Worm (Caenorhabditis elegans) whole organism, L4 larva: ENCODE results near the gene pgam-5.
A peak's percentile ranks its signal among the peaks of the same experiment; 100 is the strongest.

Source experiments
- F10B5.3 ChIP-seq: sonication (generic microtip); optimal IDR thresholded peaks from 2 replicates; lab custom pipeline; 2016; ENCODE audit warnings: mild to moderate bottlenecking, missing genetic modification characterization, missing compliant biosample characterization
- F44E2.7 ChIP-seq: fragments of 200-800 bp; sonication (Bioruptor generic); IDR thresholded peaks from 2 replicates; pipeline ENCODE4 v2.1.2; 2022; ENCODE audit warnings: missing genetic modification characterization, missing compliant biosample characterization
- R02D3.7 ChIP-seq: fragments of 150-350 bp; sonication (generic microtip); optimal IDR thresholded peaks from 3 replicates; lab custom pipeline; 2014; ENCODE audit warnings: missing biosample characterization, missing genetic modification characterization
- T20F7.1 ChIP-seq: fragments of 200-800 bp; sonication (Bioruptor generic); optimal IDR thresholded peaks from 2 replicates; lab custom pipeline; 2018; ENCODE audit warnings: mild to moderate bottlenecking, missing genetic modification characterization, missing compliant biosample characterization
- T26A8.4 ChIP-seq: fragments of 200-800 bp; sonication (Bioruptor generic); IDR thresholded peaks from 2 replicates; pipeline ENCODE4 v1.3.6; 2022; ENCODE audit warnings: missing genetic modification characterization, missing compliant biosample characterization
- Y105C5A.15 ChIP-seq: fragments of 200-800 bp; sonication (Bioruptor generic); IDR thresholded peaks from 2 replicates; pipeline ENCODE4 v1.3.6; 2022; ENCODE audit warnings: missing genetic modification characterization, missing compliant biosample characterization
- Y5F2A.4 ChIP-seq: fragments of 200-800 bp; sonication (Bioruptor generic); optimal IDR thresholded peaks from 2 replicates; lab custom pipeline; 2018; ENCODE audit warnings: mild to moderate bottlenecking, missing genetic modification characterization, missing compliant biosample characterization
- aha-1 ChIP-seq: fragments of 150-350 bp; peaks from one replicate; lab custom pipeline; 2014; ENCODE audit warnings: missing biosample characterization, missing genetic modification characterization
- ama-1 ChIP-seq: fragments of 150-350 bp; optimal IDR thresholded peaks from 2 replicates; lab custom pipeline; 2014; ENCODE audit warnings: inconsistent platforms, mixed read lengths
- arid-1 ChIP-seq: fragments of 200-800 bp; sonication (Bioruptor generic); conservative IDR thresholded peaks from 2 replicates; pipeline ENCODE4 v1.3.6; 2022; ENCODE audit warnings: missing genetic modification reagents, missing genetic modification characterization, missing compliant biosample characterization
- ceh-32 ChIP-seq: sonication (generic microtip); optimal IDR thresholded peaks from 2 replicates; lab custom pipeline; 2016; ENCODE audit warnings: mild to moderate bottlenecking, missing genetic modification characterization, missing compliant biosample characterization; ENCODE audit not compliant: poor library complexity
- cey-2 ChIP-seq: sonication (generic microtip); optimal IDR thresholded peaks from 3 replicates; lab custom pipeline; 2017; ENCODE audit warnings: missing genetic modification characterization, mild to moderate bottlenecking, missing compliant biosample characterization, antibody characterized with exemption, borderline replicate concordance; ENCODE audit not compliant: insufficient read depth
- ctbp-1 ChIP-seq: fragments of 200-800 bp; sonication (Bioruptor generic); IDR thresholded peaks from 2 replicates; pipeline ENCODE4 v1.3.6; 2022; ENCODE audit warnings: missing genetic modification reagents, missing genetic modification characterization, missing compliant biosample characterization
- daf-16 ChIP-seq, 3 experiments: sonication (generic microtip); optimal IDR thresholded peaks; 2 replicates each; lab custom pipeline; 2016 to 2017; ENCODE audit warnings: missing genetic modification characterization in 3 of 3, missing genetic modification reagents in 3 of 3, mild to moderate bottlenecking in 2 of 3, missing compliant biosample characterization in 2 of 3, missing biosample characterization in 1 of 3, moderate library complexity in 1 of 3
- dmd-6 ChIP-seq: fragments of 200-800 bp; sonication (Bioruptor generic); IDR thresholded peaks from 2 replicates; pipeline ENCODE4 v1.3.6; 2022; ENCODE audit warnings: missing genetic modification reagents, missing genetic modification characterization, missing compliant biosample characterization
- hif-1 ChIP-seq, 2 experiments: sonication (generic microtip); optimal IDR thresholded peaks; 2 replicates each; lab custom pipeline; 2016 to 2017; ENCODE audit warnings: missing compliant biosample characterization in 2 of 2, missing genetic modification characterization in 2 of 2, missing genetic modification reagents in 2 of 2, missing genotype in 2 of 2, mild to moderate bottlenecking in 1 of 2
- hlh-30 ChIP-seq: sonication (generic microtip); optimal IDR thresholded peaks from 2 replicates; lab custom pipeline; 2017; ENCODE audit warnings: antibody characterized with exemption, mild to moderate bottlenecking, missing genetic modification characterization, missing compliant biosample characterization; ENCODE audit not compliant: insufficient read depth
- hmg-1.1 ChIP-seq: fragments of 200-800 bp; sonication (Bioruptor generic); IDR thresholded peaks from 2 replicates; pipeline ENCODE4 v1.3.6; 2022; ENCODE audit warnings: missing genetic modification reagents, missing genetic modification characterization, missing compliant biosample characterization
- lim-7 ChIP-seq: fragments of 200-800 bp; sonication (Bioruptor generic); IDR thresholded peaks from 2 replicates; pipeline ENCODE4 v1.3.6; 2022; ENCODE audit warnings: missing genetic modification characterization, missing compliant biosample characterization
- lin-39 ChIP-seq: fragments of 150-350 bp; optimal IDR thresholded peaks from 2 replicates; lab custom pipeline; 2014; ENCODE audit warnings: missing biosample characterization, missing genetic modification reagents, missing genetic modification characterization
- lir-3 ChIP-seq: sonication (generic microtip); optimal IDR thresholded peaks from 2 replicates; lab custom pipeline; 2016; ENCODE audit warnings: mild to moderate bottlenecking, missing genetic modification characterization, missing compliant biosample characterization
- mdl-1 ChIP-seq, 2 experiments: fragments of 150-350 bp in 1 of 2; sonication (generic microtip) in 1 of 2; optimal IDR thresholded peaks; 2 replicates each; lab custom pipeline; 2014 to 2017; ENCODE audit warnings: missing biosample characterization in 2 of 2, missing genetic modification characterization in 2 of 2
- mep-1 ChIP-seq: fragments of 150-350 bp; sonication (generic microtip); optimal IDR thresholded peaks from 3 replicates; lab custom pipeline; 2014; ENCODE audit warnings: missing biosample characterization, missing genetic modification characterization
- mes-2 ChIP-seq: sonication (generic microtip); optimal IDR thresholded peaks from 2 replicates; lab custom pipeline; 2016; ENCODE audit warnings: missing genotype, mild to moderate bottlenecking, missing genetic modification characterization, missing compliant biosample characterization; ENCODE audit not compliant: poor library complexity, severe bottlenecking
- mxl-3 ChIP-seq: fragments of 200-800 bp; sonication (Bioruptor generic); optimal IDR thresholded peaks from 2 replicates; lab custom pipeline; 2018; ENCODE audit warnings: mild to moderate bottlenecking, missing genetic modification characterization, missing compliant biosample characterization
- nhr-11 ChIP-seq: fragments of 150-350 bp; optimal IDR thresholded peaks from 2 replicates; lab custom pipeline; 2014; ENCODE audit warnings: missing biosample characterization, missing genetic modification characterization
- nhr-25 ChIP-seq: sonication (generic microtip); optimal IDR thresholded peaks from 2 replicates; lab custom pipeline; 2017; ENCODE audit warnings: missing genetic modification characterization, mild to moderate bottlenecking, missing compliant biosample characterization, antibody characterized with exemption, moderate library complexity, borderline replicate concordance; ENCODE audit not compliant: insufficient read depth
- nhr-28 ChIP-seq: fragments of 150-350 bp; optimal IDR thresholded peaks from 2 replicates; lab custom pipeline; 2014; ENCODE audit warnings: missing biosample characterization, missing genetic modification characterization
- nhr-76 ChIP-seq: fragments of 150-350 bp; optimal IDR thresholded peaks from 2 replicates; lab custom pipeline; 2014; ENCODE audit warnings: missing biosample characterization, missing genetic modification characterization
- pha-4 ChIP-seq, 2 experiments: fragments of 150-350 bp in 1 of 2; fragments of 200-800 bp in 1 of 2; sonication (Bioruptor generic) in 1 of 2; IDR thresholded peaks in 1 of 2; optimal IDR thresholded peaks in 1 of 2; 2 replicates each; pipeline versions ENCODE4 v1.3.6 to Lab custom; 2014 to 2022; ENCODE audit warnings: missing genetic modification characterization in 2 of 2, missing genetic modification reagents in 2 of 2, missing biosample characterization in 1 of 2, missing compliant biosample characterization in 1 of 2
- php-3 ChIP-seq: fragments of 200-800 bp; sonication (Bioruptor generic); IDR thresholded peaks from 2 replicates; pipeline ENCODE4 v1.3.6; 2022; ENCODE audit warnings: missing genetic modification reagents, missing genetic modification characterization, missing compliant biosample characterization
- pqm-1 ChIP-seq: sonication (generic microtip); optimal IDR thresholded peaks from 2 replicates; lab custom pipeline; 2017; ENCODE audit warnings: missing biosample characterization, missing genetic modification characterization
- saeg-2 ChIP-seq: fragments of 200-800 bp; sonication (Bioruptor generic); IDR thresholded peaks from 2 replicates; pipeline ENCODE4 v1.3.6; 2022; ENCODE audit warnings: missing genetic modification reagents, missing genetic modification characterization, missing compliant biosample characterization
- snpc-1.2 ChIP-seq: fragments of 200-800 bp; sonication (Bioruptor generic); IDR thresholded peaks from 2 replicates; pipeline ENCODE4 v1.3.6; 2022; ENCODE audit warnings: missing genetic modification reagents, missing genetic modification characterization, missing compliant biosample characterization
- snpc-4 ChIP-seq: fragments of 150-350 bp; optimal IDR thresholded peaks from 2 replicates; lab custom pipeline; 2014; ENCODE audit warnings: missing biosample characterization, missing genetic modification characterization
- tag-97 ChIP-seq: fragments of 200-800 bp; sonication (Bioruptor generic); IDR thresholded peaks from 2 replicates; pipeline ENCODE4 v1.3.6; 2022; ENCODE audit warnings: missing genetic modification characterization, missing compliant biosample characterization
- unc-39 ChIP-seq: sonication (generic microtip); optimal IDR thresholded peaks from 2 replicates; lab custom pipeline; 2017; ENCODE audit warnings: missing biosample characterization, missing genetic modification characterization
- unc-62 ChIP-seq, 3 experiments: fragments of 150-350 bp in 1 of 3; sonication (generic microtip); optimal IDR thresholded peaks in 2 of 3; peaks in 1 of 3; 1 replicate in 1 of 3; 2 replicates in 2 of 3; lab custom pipeline; 2014 to 2017; ENCODE audit warnings: missing biosample characterization in 3 of 3, missing genetic modification characterization in 3 of 3, missing genetic modification reagents in 3 of 3, missing genotype in 1 of 3
- zfp-3 ChIP-seq: fragments of 200-800 bp; sonication (Bioruptor generic); conservative IDR thresholded peaks from 2 replicates; pipeline ENCODE4 v1.3.6; 2022; ENCODE audit warnings: missing genetic modification reagents, missing genetic modification characterization, missing compliant biosample characterization
- zip-11 ChIP-seq: fragments of 200-800 bp; sonication (Bioruptor generic); IDR thresholded peaks from 2 replicates; pipeline ENCODE4 v1.3.6; 2022; ENCODE audit warnings: missing genetic modification characterization, missing compliant biosample characterization
- zip-2 ChIP-seq: fragments of 150-350 bp; optimal IDR thresholded peaks from 2 replicates; lab custom pipeline; 2014; ENCODE audit warnings: missing biosample characterization, missing genetic modification characterization
- ztf-11 ChIP-seq: fragments of 150-350 bp; optimal IDR thresholded peaks from 2 replicates; lab custom pipeline; 2014; ENCODE audit warnings: missing biosample characterization, missing genetic modification characterization
- ztf-7 ChIP-seq: fragments of 150-350 bp; optimal IDR thresholded peaks from 2 replicates; lab custom pipeline; 2014; ENCODE audit warnings: missing biosample characterization, missing genetic modification characterization

pgam-5 gene

DNA sequence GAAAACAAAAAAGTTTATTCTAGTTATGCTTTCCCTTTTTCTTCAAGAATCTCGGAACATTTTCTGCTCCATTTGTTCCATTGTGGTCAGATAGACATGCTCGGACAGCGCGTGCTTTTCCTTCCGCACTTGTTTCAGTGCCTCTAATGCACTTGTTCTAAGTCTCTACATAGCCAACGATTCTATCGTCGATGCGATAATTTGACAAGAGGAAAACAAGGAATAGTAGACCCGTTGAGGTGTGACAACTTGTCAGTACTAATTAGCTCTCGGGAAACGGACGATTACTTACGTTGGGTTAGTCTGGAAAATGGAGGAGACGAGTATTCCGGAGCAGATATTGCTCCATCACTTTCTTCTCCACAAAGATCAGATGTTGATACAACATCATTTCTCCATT lies 10.3 kb downstream of the pgam-5 start:
- no peak for TF ChIP-seq saeg-2 (GFP tag; lab: Robert Waterston, UW)
- peak in 1 of 2 experiments; percentile 94 for TF ChIP-seq unc-62 (GFP tag; optimal IDR thresholded peaks at IDR 0.05 in 1 of 2; lab: Kevin White, UChicago)
- TF ChIP-seq unc-62 (tag; optimal IDR thresholded peaks at IDR 0.05; lab: Kevin White, UChicago) = no peak
- TF ChIP-seq, all 104 proteins: peak for 1

DNA sequence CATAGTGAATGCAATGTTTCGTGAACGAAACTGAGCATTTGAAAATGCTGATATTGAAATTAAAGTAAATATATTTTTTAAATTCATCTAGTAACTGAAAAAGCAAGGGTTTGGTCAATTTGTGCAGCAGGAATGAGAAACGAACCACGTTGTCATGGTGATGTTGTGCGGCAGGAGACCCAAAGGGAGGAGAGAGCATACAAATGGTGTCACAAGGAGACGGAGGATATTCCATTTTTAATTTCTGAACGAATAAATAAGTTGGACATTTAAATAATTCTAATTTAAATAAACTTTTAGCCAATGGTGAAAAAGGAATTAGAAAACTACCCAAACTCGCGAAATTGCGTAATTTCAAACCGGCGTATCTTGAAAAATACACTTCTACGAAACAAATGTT lies 15.0 kb downstream of the pgam-5 start, which contains the start of gene mks-3:
mks-3 (minus strand) TSS at position 101 of the 400 bp plus-strand sequence.
- no peak for TF ChIP-seq arid-1 (GFP tag; lab: Robert Waterston, UW)
- TF ChIP-seq zip-2 (tag; lab: Kevin White, UChicago) = no peak
- TF ChIP-seq ctbp-1 (GFP tag; lab: Robert Waterston, UW) = no peak
- no peak for TF ChIP-seq ztf-11 (tag; lab: Kevin White, UChicago)
- TF ChIP-seq F10B5.3 (tag; lab: Kevin White, UChicago) = no peak
- TF ChIP-seq R02D3.7 (tag; lab: Kevin White, UChicago) = no peak
- no peak for TF ChIP-seq zip-11 (GFP tag; lab: Robert Waterston, UW)
- TF ChIP-seq hif-1 (tag; optimal IDR thresholded peaks at IDR 0.05; lab: Kevin White, UChicago) = no peak
- no peak for TF ChIP-seq lir-3 (tag; lab: Kevin White, UChicago)
- no peak for TF ChIP-seq F44E2.7 (GFP tag; lab: Robert Waterston, UW)
- TF ChIP-seq nhr-76 = no peak
- no peak for TF ChIP-seq zfp-3 (GFP tag; lab: Robert Waterston, UW)
- no peak for TF ChIP-seq T26A8.4 (GFP tag; lab: Robert Waterston, UW)
- no peak for TF ChIP-seq aha-1 (tag; lab: Kevin White, UChicago)
- no peak for TF ChIP-seq Y5F2A.4
- TF ChIP-seq lim-7 (GFP tag; lab: Robert Waterston, UW) = no peak
- TF ChIP-seq, all 104 proteins: peak for 0

DNA sequence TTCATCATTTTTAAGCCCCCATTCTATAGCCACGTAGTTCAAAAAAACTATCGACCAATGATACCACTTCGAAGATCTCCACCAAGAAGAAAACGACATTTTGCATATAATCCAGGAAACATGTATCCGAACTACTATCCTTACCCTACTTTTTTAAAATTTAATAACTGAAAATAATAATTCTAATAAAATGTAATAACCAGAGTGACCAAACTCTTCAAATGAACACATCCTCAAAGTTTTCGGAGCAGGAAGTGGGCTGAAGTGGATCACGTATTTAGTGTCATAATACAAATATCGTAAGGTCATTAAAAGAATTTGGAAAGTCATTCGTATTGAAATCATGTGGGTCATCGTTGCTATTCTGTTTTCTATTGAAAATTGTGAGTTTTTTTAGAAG lies 21.1 kb downstream of the pgam-5 start, which contains the start of gene F35D2.6:
F35D2.6 (plus strand) TSS at position 301 of the 400 bp plus-strand sequence.
- TF ChIP-seq nhr-11 (tag; lab: Kevin White, UChicago) = no peak
- no peak for TF ChIP-seq hlh-30 (tag; lab: Kevin White, UChicago)
- no peak for TF ChIP-seq ama-1 (lab: Kevin White, UChicago)
- TF ChIP-seq unc-62 (GFP tag; optimal IDR thresholded peaks at IDR 0.05 in 1 of 2; lab: Kevin White, UChicago) = no peak
- no peak for TF ChIP-seq unc-62 (tag; optimal IDR thresholded peaks at IDR 0.05; lab: Kevin White, UChicago)
- TF ChIP-seq nhr-28 (tag; lab: Kevin White, UChicago) = no peak
- TF ChIP-seq mep-1 (tag; lab: Kevin White, UChicago) = no peak
- no peak for TF ChIP-seq pqm-1 (tag; lab: Kevin White, UChicago)
- TF ChIP-seq mes-2 (tag; lab: Kevin White, UChicago) = no peak
- TF ChIP-seq lin-39 (tag; lab: Kevin White, UChicago) = no peak
- TF ChIP-seq tag-97 (GFP tag; lab: Robert Waterston, UW) = no peak
- TF ChIP-seq mdl-1 (tag; optimal IDR thresholded peaks at IDR 0.05; lab: Kevin White, UChicago) = no peak
- TF ChIP-seq snpc-1.2 (GFP tag; lab: Robert Waterston, UW) = no peak
- TF ChIP-seq hmg-1.1 (GFP tag; lab: Robert Waterston, UW) = no peak
- no peak for TF ChIP-seq pha-4 (GFP tag; IDR thresholded peaks at IDR 0.05; lab: Robert Waterston, UW)
- no peak for TF ChIP-seq pha-4 (tag; optimal IDR thresholded peaks at IDR 0.05; lab: Kevin White, UChicago)
- TF ChIP-seq dmd-6 (GFP tag; lab: Robert Waterston, UW) = no peak
- no peak for TF ChIP-seq nhr-76
- no peak for TF ChIP-seq F10B5.3 (tag; lab: Kevin White, UChicago)
- TF ChIP-seq, all 104 proteins: peak for 0

DNA sequence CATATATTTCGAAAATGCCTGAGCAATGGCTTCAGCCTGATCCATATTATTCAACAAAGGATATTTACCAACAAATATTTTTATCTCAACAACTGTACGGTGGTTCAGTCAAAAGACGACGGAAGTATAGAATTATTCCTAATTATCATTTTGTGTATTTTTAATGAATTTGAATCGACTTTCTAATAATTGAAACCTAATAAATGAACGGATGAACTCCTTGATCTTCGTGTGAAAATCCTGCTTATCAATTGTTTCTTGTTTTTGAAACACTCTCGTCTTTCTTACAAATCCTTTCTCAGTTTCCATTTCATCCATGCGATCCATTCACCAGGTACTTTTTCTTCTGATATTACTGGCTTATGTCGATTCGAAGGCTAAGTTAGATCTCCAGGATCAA lies 22.9 kb downstream of the pgam-5 start, which contains the start of gene F35D2.1:
F35D2.1 (plus strand) TSS at position 301 of the 400 bp plus-strand sequence.
- TF ChIP-seq php-3 (no peak), mdl-1 (tag; optimal IDR thresholded peaks at IDR 0.05; lab: Kevin White, UChicago) (no peak), unc-39 (tag; lab: Kevin White, UChicago) (no peak), snpc-4 (tag; lab: Kevin White, UChicago) (no peak), mxl-3 (GFP tag; lab: Kevin White, UChicago) (no peak), nhr-25 (tag; lab: Kevin White, UChicago) (no peak), hmg-1.1 (GFP tag; lab: Robert Waterston, UW) (no peak), daf-16 (GFP tag; optimal IDR thresholded peaks at IDR 0.05; lab: Kevin White, UChicago) (no peak), daf-16 (tag; optimal IDR thresholded peaks at IDR 0.05; lab: Kevin White, UChicago) (no peak), ztf-7 (no peak), ceh-32 (no peak), cey-2 (tag; lab: Kevin White, UChicago) (no peak), dmd-6 (GFP tag; lab: Robert Waterston, UW) (no peak), F10B5.3 (tag; lab: Kevin White, UChicago) (no peak), R02D3.7 (tag; lab: Kevin White, UChicago) (no peak), T20F7.1 (GFP tag; lab: Kevin White, UChicago) (no peak), Y105C5A.15 (GFP tag; lab: Robert Waterston, UW) (no peak), mep-1 (tag; lab: Kevin White, UChicago) (no peak)
